Worm (Caenorhabditis elegans) whole organism, late embryonic: ENCODE results near the gene aqp-3.

Source experiments
- C08G9.2 ChIP-seq: sonication (generic microtip); optimal IDR thresholded peaks from 2 replicates; lab custom pipeline; 2016; ENCODE audit warnings: mild to moderate bottlenecking, missing genetic modification characterization, moderate library complexity, missing compliant biosample characterization
- ceh-18 ChIP-seq: sonication (generic microtip); optimal IDR thresholded peaks from 2 replicates; lab custom pipeline; 2016; ENCODE audit warnings: missing genetic modification characterization, missing compliant biosample characterization
- ceh-48 ChIP-seq: sonication (generic microtip); optimal IDR thresholded peaks from 2 replicates; lab custom pipeline; 2016; ENCODE audit warnings: missing genetic modification characterization, inconsistent platforms, missing compliant biosample characterization
- dmd-4 ChIP-seq: sonication (generic microtip); optimal IDR thresholded peaks from 2 replicates; lab custom pipeline; 2016; ENCODE audit warnings: borderline replicate concordance, missing genetic modification characterization, missing compliant biosample characterization
- eyg-1 ChIP-seq: sonication (generic microtip); optimal IDR thresholded peaks from 2 replicates; lab custom pipeline; 2016; ENCODE audit warnings: missing genotype, missing genetic modification characterization, missing compliant biosample characterization
- hlh-13 ChIP-seq: fragments of 200-800 bp; sonication (Bioruptor generic); optimal IDR thresholded peaks from 2 replicates; lab custom pipeline; 2018; ENCODE audit warnings: mild to moderate bottlenecking, missing genetic modification characterization, missing compliant biosample characterization
- hlh-8 ChIP-seq: sonication (generic microtip); optimal IDR thresholded peaks from 2 replicates; lab custom pipeline; 2016; ENCODE audit warnings: missing genotype, missing genetic modification characterization, missing compliant biosample characterization
- lin-11 ChIP-seq: fragments of 200-800 bp; sonication (Bioruptor generic); optimal IDR thresholded peaks from 2 replicates; lab custom pipeline; 2018; ENCODE audit warnings: mild to moderate bottlenecking, missing genetic modification characterization, missing compliant biosample characterization
- nfya-1 ChIP-seq: sonication (generic microtip); optimal IDR thresholded peaks from 2 replicates; lab custom pipeline; 2017; ENCODE audit warnings: missing genetic modification characterization, mild to moderate bottlenecking, missing compliant biosample characterization, antibody characterized with exemption, moderate library complexity
- pha-2 ChIP-seq: sonication (generic microtip); optimal IDR thresholded peaks from 2 replicates; lab custom pipeline; 2017; ENCODE audit warnings: mild to moderate bottlenecking, missing genetic modification characterization, missing compliant biosample characterization
- pros-1 ChIP-seq: fragments of 150-350 bp; optimal IDR thresholded peaks from 2 replicates; lab custom pipeline; 2014; ENCODE audit warnings: missing biosample characterization, missing genetic modification reagents, missing genetic modification characterization
- sox-2 ChIP-seq: fragments of 200-800 bp; sonication (Bioruptor generic); IDR thresholded peaks from 2 replicates; pipeline ENCODE4 v1.3.6; 2022; ENCODE audit warnings: missing genetic modification reagents, missing genetic modification characterization, missing compliant biosample characterization
- unc-86 ChIP-seq: sonication (generic microtip); optimal IDR thresholded peaks from 2 replicates; lab custom pipeline; 2016; ENCODE audit warnings: missing genetic modification characterization, missing compliant biosample characterization
- zip-5 ChIP-seq: sonication (generic microtip); optimal IDR thresholded peaks from 2 replicates; lab custom pipeline; 2016; ENCODE audit warnings: missing genetic modification characterization, missing compliant biosample characterization
- ztf-16 ChIP-seq: sonication (generic microtip); optimal IDR thresholded peaks from 2 replicates; lab custom pipeline; 2017; ENCODE audit warnings: missing genetic modification characterization, missing compliant biosample characterization

aqp-3 gene

DNA sequence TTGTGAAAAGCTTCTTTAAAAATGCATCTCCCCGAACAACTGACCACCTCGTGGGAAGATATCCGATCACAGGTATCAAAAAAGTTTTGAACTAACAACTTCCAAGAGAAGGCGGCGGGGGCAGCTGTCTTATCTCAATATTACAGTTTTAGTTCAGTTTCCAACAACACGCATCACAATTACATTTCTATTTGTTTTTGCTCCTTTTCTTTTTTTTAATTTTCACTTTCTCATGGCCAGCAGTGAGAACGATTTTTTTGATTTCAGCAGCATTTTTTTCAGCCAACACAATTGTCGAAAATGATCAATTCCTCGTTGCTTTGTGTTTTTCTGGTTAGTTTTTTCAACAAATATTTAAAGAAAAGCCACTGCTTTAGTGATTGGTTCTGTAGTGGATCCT lies 53.2 kb downstream of the aqp-3 start, which contains the start of gene ZK593.2:
Gene ZK593.2 (plus strand): TSS at position 301 of the 400 bp plus-strand sequence.
- TF ChIP-seq eyg-1 (tag; lab: Kevin White, UChicago) = no peak
- no peak for TF ChIP-seq ceh-48 (tag; lab: Kevin White, UChicago)
- TF ChIP-seq zip-5 (tag; lab: Kevin White, UChicago) = no peak
- no peak for TF ChIP-seq pha-2 (tag; lab: Kevin White, UChicago)
- TF ChIP-seq ztf-16 (tag; lab: Kevin White, UChicago) = no peak
- no peak for TF ChIP-seq dmd-4
- TF ChIP-seq sox-2 (GFP tag; lab: Robert Waterston, UW) = no peak
- no peak for TF ChIP-seq lin-11 (tag; lab: Kevin White, UChicago)
- TF ChIP-seq hlh-8 (tag; lab: Kevin White, UChicago) = no peak
- no peak for TF ChIP-seq ceh-18 (tag; lab: Kevin White, UChicago)
- TF ChIP-seq hlh-13 (GFP tag; lab: Kevin White, UChicago) = no peak
- TF ChIP-seq pros-1 (tag; lab: Kevin White, UChicago) = no peak
- no peak for TF ChIP-seq nfya-1 (tag; lab: Kevin White, UChicago)
- no peak for TF ChIP-seq unc-86 (tag; lab: Kevin White, UChicago)
- no peak for TF ChIP-seq C08G9.2
